Worm (Caenorhabditis elegans) whole organism, L3 larva: Measurements from ENCODE around the gene D1086.3.
"Not testable (repeated sequence)": the region's sequence is repeated elsewhere in the genome, so short reads cannot be mapped to it uniquely, and the experiment has no call there.

ENCODE experiments used
- ama-1 ChIP-seq: fragments of 150-350 bp; optimal IDR thresholded peaks from 2 replicates; lab custom pipeline; 2018
- ceh-28 ChIP-seq: fragments of 150-350 bp; optimal IDR thresholded peaks from 2 replicates; lab custom pipeline; 2014; ENCODE audit warnings: missing biosample characterization, missing genetic modification reagents, missing genetic modification characterization
- ceh-82 ChIP-seq: fragments of 150-350 bp; optimal IDR thresholded peaks from 2 replicates; lab custom pipeline; 2014; ENCODE audit warnings: missing biosample characterization, missing genetic modification characterization
- ceh-9 ChIP-seq: sonication (generic microtip); optimal IDR thresholded peaks from 2 replicates; lab custom pipeline; 2018; ENCODE audit warnings: missing biosample characterization, missing genetic modification characterization
- daf-12 ChIP-seq: fragments of 150-350 bp; optimal IDR thresholded peaks from 2 replicates; lab custom pipeline; 2014; ENCODE audit warnings: missing biosample characterization, missing genetic modification reagents, missing genetic modification characterization
- egl-27 ChIP-seq: sonication (generic microtip); optimal IDR thresholded peaks from 4 replicates; lab custom pipeline; 2017; ENCODE audit warnings: missing biosample characterization, missing genetic modification reagents, missing genetic modification characterization
- egl-5 ChIP-seq: fragments of 150-350 bp; optimal IDR thresholded peaks from 2 replicates; lab custom pipeline; 2017; ENCODE audit warnings: missing biosample characterization, missing genetic modification reagents, missing genetic modification characterization, inconsistent platforms
- elt-1 ChIP-seq: fragments of 150-350 bp; optimal IDR thresholded peaks from 2 replicates; lab custom pipeline; 2014; ENCODE audit warnings: missing biosample characterization, missing genetic modification characterization
- elt-2 ChIP-seq: sonication (generic microtip); optimal IDR thresholded peaks from 2 replicates; lab custom pipeline; 2016; ENCODE audit warnings: missing genetic modification reagents, mild to moderate bottlenecking, missing genetic modification characterization, missing compliant biosample characterization
- elt-3 ChIP-seq, 3 experiments: fragments of 150-350 bp in 1 of 3; sonication (generic microtip) in 2 of 3; optimal IDR thresholded peaks; 2 replicates in 2 of 3; 4 replicates in 1 of 3; lab custom pipeline; 2014 to 2017; ENCODE audit warnings: missing biosample characterization in 3 of 3, missing genetic modification characterization in 3 of 3
- eor-1 ChIP-seq, 2 experiments: fragments of 150-350 bp; optimal IDR thresholded peaks; 2 replicates each; lab custom pipeline; 2014 to 2018; ENCODE audit warnings: missing biosample characterization in 2 of 2, missing genetic modification characterization in 2 of 2
- fkh-10 ChIP-seq: sonication (generic microtip); optimal IDR thresholded peaks from 2 replicates; lab custom pipeline; 2017; ENCODE audit warnings: missing biosample characterization, missing genetic modification reagents, missing genetic modification characterization
- fos-1 ChIP-seq: fragments of 150-350 bp; optimal IDR thresholded peaks from 2 replicates; lab custom pipeline; 2014; ENCODE audit warnings: missing biosample characterization, missing genetic modification characterization
- hmg-11 ChIP-seq: sonication (generic microtip); optimal IDR thresholded peaks from 2 replicates; lab custom pipeline; 2016; ENCODE audit warnings: missing genetic modification characterization, missing compliant biosample characterization
- jun-1 ChIP-seq: fragments of 150-350 bp; optimal IDR thresholded peaks from 2 replicates; lab custom pipeline; 2014; ENCODE audit warnings: missing biosample characterization, missing genetic modification reagents, missing genetic modification characterization
- lin-15B ChIP-seq: fragments of 150-350 bp; optimal IDR thresholded peaks from 2 replicates; lab custom pipeline; 2014; ENCODE audit warnings: missing biosample characterization, missing genetic modification characterization
- lin-39 ChIP-seq: fragments of 150-350 bp; optimal IDR thresholded peaks from 2 replicates; lab custom pipeline; 2018; ENCODE audit warnings: missing biosample characterization, missing genetic modification reagents, missing genetic modification characterization
- nhr-12 ChIP-seq: fragments of 150-350 bp; optimal IDR thresholded peaks from 2 replicates; lab custom pipeline; 2014; ENCODE audit warnings: missing biosample characterization, missing genetic modification characterization
- nhr-237 ChIP-seq: fragments of 150-350 bp; optimal IDR thresholded peaks from 2 replicates; lab custom pipeline; 2014; ENCODE audit warnings: missing biosample characterization, missing genetic modification characterization
- nhr-25 ChIP-seq: sonication (generic microtip); optimal IDR thresholded peaks from 2 replicates; lab custom pipeline; 2017; ENCODE audit warnings: missing biosample characterization, missing genetic modification characterization
- nhr-28 ChIP-seq: fragments of 150-350 bp; optimal IDR thresholded peaks from 2 replicates; lab custom pipeline; 2014; ENCODE audit warnings: missing biosample characterization, missing genetic modification characterization
- nhr-43 ChIP-seq: sonication (generic microtip); optimal IDR thresholded peaks from 2 replicates; lab custom pipeline; 2016; ENCODE audit warnings: mild to moderate bottlenecking, missing genetic modification characterization, missing compliant biosample characterization; ENCODE audit not compliant: poor library complexity, severe bottlenecking
- nhr-77 ChIP-seq: fragments of 150-350 bp; optimal IDR thresholded peaks from 2 replicates; lab custom pipeline; 2014; ENCODE audit warnings: missing biosample characterization, missing genetic modification characterization
- pha-4 ChIP-seq: fragments of 150-350 bp; optimal IDR thresholded peaks from 2 replicates; lab custom pipeline; 2014; ENCODE audit warnings: missing biosample characterization, missing genetic modification reagents, missing genetic modification characterization
- pqm-1 ChIP-seq: fragments of 150-350 bp; optimal IDR thresholded peaks from 2 replicates; lab custom pipeline; 2017; ENCODE audit warnings: missing biosample characterization, missing genetic modification characterization, inconsistent platforms
- skn-1 ChIP-seq: fragments of 150-350 bp; optimal IDR thresholded peaks from 2 replicates; lab custom pipeline; 2014; ENCODE audit warnings: missing biosample characterization, missing genetic modification characterization
- unc-62 ChIP-seq: fragments of 150-350 bp; sonication (generic microtip); optimal IDR thresholded peaks from 4 replicates; lab custom pipeline; 2014; ENCODE audit warnings: missing biosample characterization, missing genetic modification reagents, missing genetic modification characterization

D1086.3 gene

DNA sequence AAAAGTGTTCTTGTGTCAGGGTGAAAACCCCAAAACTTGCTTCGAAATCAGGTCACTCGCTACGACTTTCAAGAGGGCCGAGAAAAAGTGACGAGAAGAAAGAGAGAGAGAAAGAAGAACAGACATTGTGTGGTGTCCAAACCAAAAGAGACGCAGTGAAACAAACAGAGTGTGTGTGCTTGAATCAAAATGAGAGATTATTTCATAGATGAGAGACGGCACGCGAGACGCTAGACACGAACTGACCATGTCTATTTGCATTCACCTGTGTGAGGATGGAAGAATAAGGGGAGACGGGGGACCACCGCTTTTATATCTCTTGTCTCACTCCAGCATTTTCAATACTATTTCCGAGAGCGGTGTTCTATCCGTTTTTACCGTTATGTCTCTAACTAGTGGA is 43.6 kb downstream of the D1086.3 start (continued):
- no peak for TF ChIP-seq nhr-237
- no peak for TF ChIP-seq daf-12
- peak; percentile 10 for TF ChIP-seq egl-27 (tag; lab: Kevin White, UChicago)
- no peak for TF ChIP-seq nhr-12

ce11 chrV:14137766-14138165 is 45.2 kb downstream of the D1086.3 start, which contains the start of gene AH10.4:
AH10.4 (minus strand) TSS chrV:14137866.
- not testable (repeated sequence) for TF ChIP-seq elt-2 (tag; lab: Kevin White, UChicago); elt-3 (tag; optimal IDR thresholded peaks at IDR 0.05; lab: Kevin White, UChicago); nhr-12

ce11 chrV:14139252-14140100 is 46.9 kb downstream of the D1086.3 start:
- TF ChIP-seq egl-27 (tag; lab: Kevin White, UChicago) (no peak), daf-12 (no peak), pqm-1 (no peak), lin-39 (tag; lab: Kevin White, UChicago) (peak; percentile 40), nhr-237 (no peak), egl-5 (no peak), nhr-25 (tag; lab: Kevin White, UChicago) (peak; percentile 23), lin-15B (tag; lab: Kevin White, UChicago) (peak; percentile 16), hmg-11 (tag; lab: Kevin White, UChicago) (peak; percentile 23), nhr-77 (tag; lab: Kevin White, UChicago) (no peak), ama-1 (lab: Kevin White, UChicago) (peak; percentile 5), elt-3 (tag; optimal IDR thresholded peaks at IDR 0.05; lab: Kevin White, UChicago) (no peak)

- no peak for TF ChIP-seq nhr-28 (tag; lab: Kevin White, UChicago)
- TF ChIP-seq fkh-10 (GFP tag; lab: Kevin White, UChicago) = peak; percentile 82
Observed at ce11 chrV:14140733-14141132, 48.1 kb downstream of the D1086.3 start.

DNA sequence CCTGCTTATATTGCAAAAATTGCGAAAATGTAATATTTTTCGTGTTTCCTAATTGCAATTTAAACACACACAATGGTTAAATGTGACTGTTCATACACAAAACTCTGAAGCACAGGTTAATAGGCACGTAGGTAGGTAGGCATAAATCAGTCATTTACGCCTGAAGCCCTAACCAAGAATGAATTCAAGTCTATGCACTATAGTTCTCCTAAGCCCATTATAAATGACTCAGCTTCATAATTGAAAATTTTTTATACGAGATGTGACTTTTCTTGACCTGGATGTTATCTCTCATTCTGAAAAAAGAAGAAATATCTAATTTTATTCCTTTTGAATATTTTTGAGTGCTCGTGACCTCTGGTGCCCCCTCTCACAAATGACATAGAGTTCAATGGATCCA is 49.3 kb downstream of the D1086.3 start:
- TF ChIP-seq eor-1 (tag; optimal IDR thresholded peaks at IDR 0.05; lab: Kevin White, UChicago) (no peak), nhr-237 (no peak), nhr-43 (tag; lab: Kevin White, UChicago) (no peak), elt-1 (tag; lab: Kevin White, UChicago) (no peak), unc-62 (GFP tag; lab: Kevin White, UChicago) (no peak), jun-1 (tag; lab: Kevin White, UChicago) (no peak), nhr-12 (no peak), ceh-82 (tag; lab: Kevin White, UChicago) (no peak), pha-4 (tag; lab: Kevin White, UChicago) (no peak), fos-1 (no peak), nhr-28 (tag; lab: Kevin White, UChicago) (no peak), elt-2 (tag; lab: Kevin White, UChicago) (no peak), skn-1 (tag; lab: Kevin White, UChicago) (no peak), ceh-9 (no peak), ceh-28 (tag; lab: Kevin White, UChicago) (no peak)
- TF ChIP-seq, all 47 proteins: peak for 0
